Worm (Caenorhabditis elegans): ENCODE results near the gene Y26G10.5.

DNA sequence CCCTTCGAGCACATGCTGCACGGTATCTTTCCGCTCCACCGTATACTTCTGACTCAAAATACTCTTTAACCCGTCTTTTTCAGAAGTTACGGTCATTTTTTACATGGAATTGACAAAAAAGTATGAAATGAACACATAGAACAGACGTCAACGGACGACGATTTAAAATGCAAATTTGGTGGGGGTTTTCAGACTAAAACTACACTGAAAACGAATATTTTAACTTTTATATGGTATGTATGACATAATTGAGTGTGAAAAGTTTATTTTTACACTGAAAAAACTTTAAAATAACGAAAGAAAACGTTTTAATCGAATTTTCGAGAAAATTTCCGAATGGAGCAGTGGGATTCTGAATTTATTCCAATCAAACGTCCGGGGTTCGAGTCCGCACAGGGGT is 46.3 kb upstream of the Y26G10.5 start, which contains the start of gene twk-36:
- TF ChIP-seq ztf-11 (tag; optimal IDR thresholded peaks at IDR 0.05) (no peak), sma-3 (GFP tag; optimal IDR thresholded peaks at IDR 0.05) (no peak), lin-39 (tag; optimal IDR thresholded peaks at IDR 0.05) (no peak), ZK546.5 (tag; optimal IDR thresholded peaks at IDR 0.05) (no peak), dmd-4 (tag; optimal IDR thresholded peaks at IDR 0.05) (no peak), blmp-1 (tag; optimal IDR thresholded peaks at IDR 0.05; ENCODE audit: insufficient read depth) (no peak), alr-1 (tag; optimal IDR thresholded peaks at IDR 0.05) (no peak), R02D3.7 (tag; optimal IDR thresholded peaks at IDR 0.05) (no peak), nhr-25 (tag; optimal IDR thresholded peaks at IDR 0.05) (no peak), unc-62 (GFP tag; optimal IDR thresholded peaks at IDR 0.05) (no peak), nhr-11 (tag; optimal IDR thresholded peaks at IDR 0.05) (no peak)
